Fruit fly (Drosophila melanogaster) whole organism, wandering third instar larva: ENCODE measurements around the gene CG11504.
A peak's percentile ranks its signal among the peaks of the same experiment; 100 is the strongest.

Experiments
- Dif ChIP-seq: fragments of 200-275, 200-300 bp; sonication (Bioruptor generic); optimal IDR thresholded peaks from 2 replicates; lab custom pipeline; 2018; ENCODE audit warnings: missing biosample characterization, missing genetic modification characterization; ENCODE audit not compliant: partially characterized antibody
- Hnf4 ChIP-seq: fragments of 200-800 bp; sonication (Bioruptor generic); optimal IDR thresholded peaks from 2 replicates; lab custom pipeline; 2016; ENCODE audit warnings: missing biosample characterization, mild to moderate bottlenecking, missing genetic modification characterization
- dl ChIP-seq, 2 experiments: fragments of 175-275, 200-275 bp in 1 of 2; fragments of 200-275 bp in 1 of 2; sonication (Bioruptor generic); optimal IDR thresholded peaks; lab custom pipeline; 2018; ENCODE audit warnings: mild to moderate bottlenecking in 2 of 2, missing biosample characterization in 2 of 2, missing genetic modification characterization in 2 of 2, moderate library complexity in 2 of 2; ENCODE audit not compliant: partially characterized antibody in 2 of 2, insufficient read depth in 1 of 2
- pan ChIP-seq: fragments of >200 bp; optimal IDR thresholded peaks from 2 replicates; lab custom pipeline; 2017
- psq ChIP-seq: fragments of 200-800 bp; sonication (Bioruptor generic); optimal IDR thresholded peaks from 3 replicates; lab custom pipeline; 2017; ENCODE audit warnings: missing biosample characterization, mild to moderate bottlenecking, missing genetic modification characterization, moderate library complexity
- tai ChIP-seq: sonication (Bioruptor generic); optimal IDR thresholded peaks from 2 replicates; lab custom pipeline; 2016; ENCODE audit warnings: missing biosample characterization, missing genetic modification characterization

dm6 chr3R:30043139-30043744 lies 45.5 kb downstream of the CG11504 start, which contains the start of gene Sry-delta:
- TF ChIP-seq dl (GFP tag; optimal IDR thresholded peaks at IDR 0.05; lab: Kevin White, UChicago; ENCODE audit: insufficient read depth in 1 of 2, partially characterized antibody in 2 of 2) = no peak
- TF ChIP-seq Hnf4 = no peak
- TF ChIP-seq psq = peak; percentile 35
- peak; percentile 18 for TF ChIP-seq Dif (GFP tag; lab: Kevin White, UChicago)
- TF ChIP-seq pan = no peak
- no peak for TF ChIP-seq tai (GFP tag; lab: Kevin White, UChicago)
